Worm (Caenorhabditis elegans) whole organism, young adult: ENCODE results near the gene Y45F10B.9.

ENCODE experiments used
- D2030.7 ChIP-seq: fragments of 200-800 bp; sonication (Bioruptor generic); IDR thresholded peaks from 2 replicates; pipeline ENCODE4 v1.3.6; 2022; ENCODE audit warnings: missing genetic modification reagents, missing genetic modification characterization, missing compliant biosample characterization
- F23B12.7 ChIP-seq: sonication (generic microtip); optimal IDR thresholded peaks from 2 replicates; lab custom pipeline; 2017; ENCODE audit warnings: missing genetic modification characterization, mild to moderate bottlenecking, missing compliant biosample characterization, antibody characterized with exemption, moderate library complexity; ENCODE audit not compliant: insufficient read depth
- F33H1.4 ChIP-seq: fragments of 200-800 bp; sonication (Bioruptor generic); IDR thresholded peaks from 2 replicates; pipeline ENCODE4 v1.3.6; 2022; ENCODE audit warnings: missing genetic modification reagents, missing genetic modification characterization, missing compliant biosample characterization
- F49E8.2 ChIP-seq: sonication (generic microtip); optimal IDR thresholded peaks from 3 replicates; lab custom pipeline; 2017; ENCODE audit warnings: missing genetic modification characterization, mild to moderate bottlenecking, missing compliant biosample characterization, antibody characterized with exemption, moderate library complexity; ENCODE audit not compliant: insufficient read depth
- F55B11.4 ChIP-seq: sonication (generic microtip); optimal IDR thresholded peaks from 2 replicates; lab custom pipeline; 2016; ENCODE audit warnings: missing compliant biosample characterization, missing genetic modification characterization, borderline replicate concordance; ENCODE audit not compliant: insufficient read depth
- ZK185.1 ChIP-seq: sonication (generic microtip); optimal IDR thresholded peaks from 2 replicates; lab custom pipeline; 2016; ENCODE audit warnings: mild to moderate bottlenecking, missing genetic modification characterization, missing compliant biosample characterization; ENCODE audit not compliant: poor library complexity, severe bottlenecking
- atf-7 ChIP-seq: sonication (generic microtip); optimal IDR thresholded peaks from 2 replicates; lab custom pipeline; 2017; ENCODE audit warnings: mild to moderate bottlenecking, missing genetic modification characterization, missing compliant biosample characterization
- athp-1 ChIP-seq: sonication (generic microtip); optimal IDR thresholded peaks from 2 replicates; lab custom pipeline; 2017; ENCODE audit warnings: mild to moderate bottlenecking, missing genetic modification characterization, missing compliant biosample characterization
- attf-6 ChIP-seq: fragments of 200-800 bp; sonication (Bioruptor generic); IDR thresholded peaks from 2 replicates; pipeline ENCODE4 v1.3.6; 2022; ENCODE audit warnings: missing genetic modification reagents, missing genetic modification characterization, missing compliant biosample characterization
- ccch-3 ChIP-seq: fragments of 200-800 bp; sonication (Bioruptor generic); optimal IDR thresholded peaks from 2 replicates; lab custom pipeline; 2018; ENCODE audit warnings: mild to moderate bottlenecking, missing genetic modification characterization, missing compliant biosample characterization
- cebp-1 ChIP-seq, 2 experiments: fragments of 200-800 bp in 1 of 2; sonication (Bioruptor generic) in 1 of 2; sonication (generic microtip) in 1 of 2; IDR thresholded peaks in 1 of 2; optimal IDR thresholded peaks in 1 of 2; 2 replicates each; pipeline versions ENCODE4 v1.3.6 to Lab custom; 2017 to 2022; ENCODE audit warnings: missing compliant biosample characterization in 2 of 2, missing genetic modification characterization in 2 of 2, mild to moderate bottlenecking in 1 of 2, missing genetic modification reagents in 1 of 2, moderate library complexity in 1 of 2
- cebp-2 ChIP-seq: fragments of 200-800 bp; sonication (Bioruptor generic); IDR thresholded peaks from 2 replicates; pipeline ENCODE4 v1.3.6; 2022; ENCODE audit warnings: missing genetic modification characterization, missing compliant biosample characterization
- ceh-100 ChIP-seq: fragments of 200-800 bp; sonication (Bioruptor generic); IDR thresholded peaks from 2 replicates; pipeline ENCODE4 v1.3.6; 2022; ENCODE audit warnings: missing genetic modification reagents, missing genetic modification characterization, missing compliant biosample characterization
- dox-1 ChIP-seq: fragments of 200-800 bp; sonication (Bioruptor generic); IDR thresholded peaks from 2 replicates; pipeline ENCODE4 v1.3.6; 2022; ENCODE audit warnings: missing genetic modification reagents, missing genetic modification characterization, missing compliant biosample characterization
- dpl-1 ChIP-seq: fragments of 150-350 bp; optimal IDR thresholded peaks from 2 replicates; lab custom pipeline; 2014; ENCODE audit warnings: missing biosample characterization, missing genetic modification reagents, missing genetic modification characterization
- ekl-4 ChIP-seq: fragments of 200-800 bp; sonication (Bioruptor generic); IDR thresholded peaks from 2 replicates; pipeline ENCODE4 v1.3.6; 2022; ENCODE audit warnings: missing genetic modification reagents, missing genetic modification characterization, missing compliant biosample characterization
- him-1 ChIP-seq: sonication (generic microtip); optimal IDR thresholded peaks from 2 replicates; lab custom pipeline; 2016; ENCODE audit warnings: missing genotype, missing genetic modification reagents, missing genetic modification characterization, missing compliant biosample characterization
- hlh-26 ChIP-seq: fragments of 200-800 bp; sonication (Bioruptor generic); conservative IDR thresholded peaks from 2 replicates; pipeline ENCODE4 v1.3.6; 2022; ENCODE audit warnings: missing genetic modification reagents, missing genetic modification characterization, missing compliant biosample characterization
- hmg-1.2 ChIP-seq: fragments of 200-800 bp; sonication (Bioruptor generic); IDR thresholded peaks from 2 replicates; pipeline ENCODE4 v1.3.6; 2022; ENCODE audit warnings: missing genetic modification reagents, missing genetic modification characterization, missing compliant biosample characterization
- hrde-1 ChIP-seq: sonication (generic microtip); optimal IDR thresholded peaks from 2 replicates; lab custom pipeline; 2016; ENCODE audit warnings: missing genetic modification characterization, mild to moderate bottlenecking, missing compliant biosample characterization, moderate library complexity, missing genotype, missing genetic modification reagents, borderline replicate concordance
- hsf-1 ChIP-seq: fragments of 200-800 bp; sonication (Bioruptor generic); IDR thresholded peaks from 2 replicates; pipeline ENCODE4 v1.3.6; 2022; ENCODE audit warnings: missing genetic modification reagents, missing genetic modification characterization, missing compliant biosample characterization
- let-526 ChIP-seq: fragments of 200-800 bp; sonication (Bioruptor generic); IDR thresholded peaks from 2 replicates; pipeline ENCODE4 v1.3.6; 2022; ENCODE audit warnings: missing genetic modification reagents, missing genetic modification characterization, missing compliant biosample characterization
- lin-26 ChIP-seq: fragments of 200-800 bp; sonication (Bioruptor generic); IDR thresholded peaks from 2 replicates; pipeline ENCODE4 v1.3.6; 2022; ENCODE audit warnings: missing genetic modification reagents, missing genetic modification characterization, missing compliant biosample characterization
- lin-35 ChIP-seq, 3 experiments: fragments of 150-350 bp in 2 of 3; sonication (generic microtip) in 1 of 3; optimal IDR thresholded peaks; 2 replicates each; lab custom pipeline; 2014 to 2018; ENCODE audit warnings: missing biosample characterization in 3 of 3, missing genetic modification characterization in 3 of 3, missing genetic modification reagents in 3 of 3
- lin-54 ChIP-seq: fragments of 200-800 bp; sonication (Bioruptor generic); optimal IDR thresholded peaks from 2 replicates; lab custom pipeline; 2018; ENCODE audit warnings: mild to moderate bottlenecking, missing genetic modification characterization, missing compliant biosample characterization
- lsl-1 ChIP-seq: fragments of 200-800 bp; sonication (Bioruptor generic); optimal IDR thresholded peaks from 2 replicates; lab custom pipeline; 2018; ENCODE audit warnings: mild to moderate bottlenecking, missing genetic modification characterization, moderate library complexity, missing compliant biosample characterization
- madf-3 ChIP-seq: fragments of 200-800 bp; sonication (Bioruptor generic); IDR thresholded peaks from 2 replicates; pipeline ENCODE4 v1.3.6; 2022; ENCODE audit warnings: missing genetic modification reagents, missing genetic modification characterization, missing compliant biosample characterization
- madf-6 ChIP-seq: fragments of 200-800 bp; sonication (Bioruptor generic); IDR thresholded peaks from 2 replicates; pipeline ENCODE4 v1.3.6; 2022; ENCODE audit warnings: missing genetic modification reagents, missing genetic modification characterization, missing compliant biosample characterization
- mcd-1 ChIP-seq: fragments of 200-800 bp; sonication (Bioruptor generic); IDR thresholded peaks from 2 replicates; pipeline ENCODE4 v1.3.6; 2022; ENCODE audit warnings: missing genetic modification reagents, missing genetic modification characterization, missing compliant biosample characterization
- mel-28 ChIP-seq: sonication (generic microtip); optimal IDR thresholded peaks from 2 replicates; lab custom pipeline; 2016; ENCODE audit warnings: borderline replicate concordance, mild to moderate bottlenecking, missing genetic modification characterization, missing compliant biosample characterization
- nfya-2 ChIP-seq: fragments of 200-800 bp; sonication (Bioruptor generic); IDR thresholded peaks from 2 replicates; pipeline ENCODE4 v1.3.6; 2022; ENCODE audit warnings: missing genetic modification reagents, missing genetic modification characterization, missing compliant biosample characterization
- nfyb-1 ChIP-seq: fragments of 200-800 bp; sonication (Bioruptor generic); IDR thresholded peaks from 2 replicates; pipeline ENCODE4 v1.3.6; 2022; ENCODE audit warnings: missing genetic modification reagents, missing genetic modification characterization, missing compliant biosample characterization
- pbrm-1 ChIP-seq: fragments of 200-800 bp; sonication (Bioruptor generic); IDR thresholded peaks from 2 replicates; pipeline ENCODE4 v1.3.6; 2022; ENCODE audit warnings: missing genetic modification reagents, missing genetic modification characterization, missing compliant biosample characterization
- rcor-1 ChIP-seq: fragments of 200-800 bp; sonication (Bioruptor generic); IDR thresholded peaks from 2 replicates; pipeline ENCODE4 v1.3.6; 2022; ENCODE audit warnings: missing genetic modification reagents, missing genetic modification characterization, missing compliant biosample characterization
- sdz-38 ChIP-seq: sonication (generic microtip); optimal IDR thresholded peaks from 2 replicates; lab custom pipeline; 2016; ENCODE audit warnings: missing genotype, missing genetic modification characterization, missing compliant biosample characterization
- sea-2 ChIP-seq: fragments of 200-800 bp; sonication (Bioruptor generic); IDR thresholded peaks from 2 replicates; pipeline ENCODE4 v1.3.6; 2022; ENCODE audit warnings: missing genetic modification characterization, missing compliant biosample characterization
- snpc-1.1 ChIP-seq: sonication (generic microtip); optimal IDR thresholded peaks from 2 replicates; lab custom pipeline; 2017; ENCODE audit warnings: missing genetic modification characterization, mild to moderate bottlenecking, missing compliant biosample characterization, antibody characterized with exemption, moderate library complexity, missing genotype, missing genetic modification reagents; ENCODE audit not compliant: insufficient read depth
- snpc-1.3 ChIP-seq: sonication (generic microtip); optimal IDR thresholded peaks from 2 replicates; lab custom pipeline; 2017; ENCODE audit warnings: missing genetic modification characterization, mild to moderate bottlenecking, missing compliant biosample characterization, antibody characterized with exemption, moderate library complexity, missing genotype, missing genetic modification reagents; ENCODE audit not compliant: insufficient read depth
- snpc-3.4 ChIP-seq: sonication (generic microtip); optimal IDR thresholded peaks from 2 replicates; lab custom pipeline; 2017; ENCODE audit warnings: missing genetic modification characterization, mild to moderate bottlenecking, missing compliant biosample characterization, antibody characterized with exemption, moderate library complexity, missing genotype, missing genetic modification reagents
- snpc-4 ChIP-seq, 5 experiments: fragments of 150-350 bp in 1 of 5; sonication (generic microtip) in 4 of 5; optimal IDR thresholded peaks; 2 replicates each; lab custom pipeline; 2014 to 2018; ENCODE audit warnings: missing genetic modification characterization in 5 of 5, missing biosample characterization in 3 of 5, antibody characterized with exemption in 2 of 5, mild to moderate bottlenecking in 2 of 5, missing compliant biosample characterization in 2 of 5, missing genotype in 2 of 5, moderate library complexity in 2 of 5, missing genetic modification reagents in 1 of 5
- tbp1 ChIP-seq: fragments of 200-800 bp; sonication (Bioruptor generic); optimal IDR thresholded peaks from 2 replicates; lab custom pipeline; 2018; ENCODE audit warnings: mild to moderate bottlenecking, missing genetic modification characterization, missing compliant biosample characterization
- unc-62 ChIP-seq: fragments of 150-350 bp; optimal IDR thresholded peaks from 2 replicates; lab custom pipeline; 2014; ENCODE audit warnings: missing biosample characterization, missing genetic modification reagents, missing genetic modification characterization
- zim-3 ChIP-seq: sonication (generic microtip); optimal IDR thresholded peaks from 2 replicates; lab custom pipeline; 2017; ENCODE audit warnings: mild to moderate bottlenecking, missing genetic modification characterization, moderate library complexity, missing compliant biosample characterization

Y45F10B.9 gene

DNA sequence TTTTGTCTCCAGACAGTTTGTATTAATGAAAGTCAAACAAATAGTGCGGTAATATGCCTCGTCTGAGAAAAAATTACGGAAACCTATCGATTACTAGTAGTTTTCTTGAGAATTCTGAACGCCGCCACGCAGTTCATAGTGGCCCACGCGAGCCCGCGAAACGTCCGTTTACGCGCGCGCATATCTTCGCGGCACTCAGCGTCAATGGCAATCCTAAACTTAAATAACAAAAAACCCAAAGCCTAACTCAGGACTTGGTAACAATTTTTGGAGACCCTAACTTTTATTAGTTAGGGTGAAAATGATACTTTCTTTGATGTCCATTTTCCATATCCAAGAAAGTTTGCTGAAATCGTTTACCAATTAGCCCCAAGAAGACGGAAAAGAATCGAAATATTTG lies 3.7 kb upstream of the Y45F10B.9 start:
- TF ChIP-seq pbrm-1 (peak; percentile 84), ekl-4 (GFP tag; lab: Robert Waterston, UW) (peak; percentile 21; the same call in 1 of the 2 replicates), dox-1 (GFP tag; lab: Robert Waterston, UW) (peak; percentile 29; the same call in 1 of the 2 replicates), attf-6 (GFP tag; lab: Robert Waterston, UW) (peak; percentile 99), dpl-1 (GFP tag; lab: Kevin White, UChicago) (no peak), F49E8.2 (tag; lab: Kevin White, UChicago) (peak; percentile 86), madf-6 (peak; percentile 77), nfyb-1 (GFP tag; lab: Robert Waterston, UW) (no peak), rcor-1 (GFP tag; lab: Robert Waterston, UW) (peak; percentile 22; the same call in 1 of the 2 replicates), unc-62 (GFP tag; lab: Kevin White, UChicago) (no peak), D2030.7 (GFP tag; lab: Robert Waterston, UW) (peak; percentile 53), F33H1.4 (GFP tag; lab: Robert Waterston, UW) (peak; percentile 33; the same call in 1 of the 2 replicates), lsl-1 (GFP tag; lab: Kevin White, UChicago) (peak; percentile 19), snpc-3.4 (tag; lab: Kevin White, UChicago) (peak; percentile 77), hsf-1 (GFP tag; lab: Robert Waterston, UW) (peak; percentile 46; the same call in 1 of the 2 replicates), snpc-1.1 (peak; percentile 93), ceh-100 (GFP tag; lab: Robert Waterston, UW) (peak; percentile 14; the same call in 1 of the 2 replicates), lin-26 (GFP tag; lab: Robert Waterston, UW) (0 out of 2 replicates have a peak, but pooled peaks have one; percentile 39), tbp1 (GFP tag; lab: Kevin White, UChicago) (peak; percentile 75), snpc-1.3 (tag; lab: Kevin White, UChicago) (peak; percentile 36), nfya-2 (GFP tag; lab: Robert Waterston, UW) (no peak), hlh-26 (GFP tag; lab: Robert Waterston, UW) (no peak), mel-28 (no peak), cebp-2 (GFP tag; lab: Robert Waterston, UW) (0 out of 2 replicates have a peak, but pooled peaks have one; percentile 51), lin-54 (GFP tag; lab: Kevin White, UChicago) (peak; percentile 30), snpc-4 (GFP tag; optimal IDR thresholded peaks at IDR 0.05; lab: Kevin White, UChicago) (peak; percentile 87), snpc-4 (tag; optimal IDR thresholded peaks at IDR 0.05; lab: Kevin White, UChicago) (peak; percentile 92 to 98 (median 95)), F55B11.4 (tag; lab: Kevin White, UChicago) (no peak), hmg-1.2 (GFP tag; lab: Robert Waterston, UW) (peak; percentile 97)

DNA sequence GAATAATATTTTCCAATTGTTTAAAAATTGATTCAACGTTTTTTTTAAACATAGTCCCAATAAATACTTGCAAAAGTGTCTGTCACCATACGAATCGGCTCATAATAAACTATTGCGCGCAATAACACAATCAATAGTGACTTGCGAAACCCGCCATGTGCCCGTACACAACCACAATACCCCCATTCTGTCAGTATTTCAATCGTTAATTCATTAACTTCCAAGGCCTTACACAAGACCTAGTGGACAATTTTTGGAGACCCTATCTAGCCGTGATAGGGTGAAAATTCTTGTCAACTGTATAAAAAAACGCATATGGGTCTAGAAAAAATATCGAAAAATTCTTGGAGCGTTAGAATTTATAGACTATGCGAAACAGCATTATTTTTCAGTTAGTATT lies 2.9 kb upstream of the Y45F10B.9 start:
- TF ChIP-seq lin-54 (GFP tag; lab: Kevin White, UChicago) (no peak), F23B12.7 (tag; lab: Kevin White, UChicago) (no peak), him-1 (tag; lab: Kevin White, UChicago) (peak; percentile 57), F55B11.4 (tag; lab: Kevin White, UChicago) (no peak), ZK185.1 (no peak), zim-3 (no peak), let-526 (GFP tag; lab: Robert Waterston, UW) (no peak), madf-3 (no peak), sea-2 (GFP tag; lab: Robert Waterston, UW) (no peak), tbp1 (GFP tag; lab: Kevin White, UChicago) (peak; percentile 75), ccch-3 (GFP tag; lab: Kevin White, UChicago) (no peak), atf-7 (tag; lab: Kevin White, UChicago) (no peak), rcor-1 (GFP tag; lab: Robert Waterston, UW) (peak; percentile 14; the same call in 1 of the 2 replicates), mcd-1 (GFP tag; lab: Robert Waterston, UW) (no peak), cebp-1 (GFP tag; IDR thresholded peaks at IDR 0.05; lab: Robert Waterston, UW) (no peak), cebp-1 (tag; optimal IDR thresholded peaks at IDR 0.05; lab: Kevin White, UChicago) (no peak), attf-6 (GFP tag; lab: Robert Waterston, UW) (peak; percentile 98), lin-35 (GFP tag; optimal IDR thresholded peaks at IDR 0.05; lab: Kevin White, UChicago) (no peak), athp-1 (tag; lab: Kevin White, UChicago) (no peak), cebp-2 (GFP tag; lab: Robert Waterston, UW) (no peak), hmg-1.2 (GFP tag; lab: Robert Waterston, UW) (peak; percentile 84), hrde-1 (no peak), lsl-1 (GFP tag; lab: Kevin White, UChicago) (peak; percentile 43), sdz-38 (tag; lab: Kevin White, UChicago) (no peak)
